Fruit fly (Drosophila melanogaster): ENCODE measurements around the gene CG11755.
A peak's percentile ranks its signal among the peaks of the same experiment; 100 is the strongest.

Gene CG11755

DNA sequence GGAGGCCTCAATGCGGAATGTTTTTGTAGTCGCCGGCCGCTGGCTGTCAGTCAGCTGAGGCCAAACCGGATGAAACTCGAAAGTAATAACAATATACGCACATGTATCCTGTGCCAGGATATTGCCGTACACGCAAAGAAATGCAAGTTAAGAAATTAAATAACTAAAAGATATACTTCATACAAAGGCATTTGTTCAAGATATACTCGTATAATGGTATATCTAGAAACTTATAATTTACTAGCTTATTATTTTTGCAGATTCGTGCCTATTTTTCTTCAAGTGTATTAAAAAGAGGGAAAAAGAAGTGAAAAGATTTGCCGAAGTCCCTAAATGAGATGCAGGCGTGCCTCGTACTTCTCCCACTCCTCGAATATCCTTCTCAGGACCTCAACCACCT lies 6.6 kb downstream of the CG11755 start (continued):
- TF ChIP-seq CG15696 (tag; optimal IDR thresholded peaks at IDR 0.05): peak; percentile 66
- TF ChIP-seq CG1024 (GFP tag; IDR thresholded peaks at IDR 0.05): no peak
- no peak for TF ChIP-seq Neu2 (GFP tag; optimal IDR thresholded peaks at IDR 0.05; ENCODE audit: borderline replicate concordance)
- peak; percentile 88 for TF ChIP-seq zen (tag; optimal IDR thresholded peaks at IDR 0.05)
- peak; percentile 65 for TF ChIP-seq CG8765 (GFP tag; IDR thresholded peaks at IDR 0.05)
- peak in 1 of 3 experiments; percentile 56 for TF ChIP-seq lola (GFP tag; optimal IDR thresholded peaks at IDR 0.05)
- TF ChIP-seq zfh1 (GFP tag; IDR thresholded peaks at IDR 0.05): peak; percentile 28; the same call in 1 of the 3 replicates
- TF ChIP-seq Atf6 (GFP tag; IDR thresholded peaks at IDR 0.05): no peak
- TF ChIP-seq ac (GFP tag; optimal IDR thresholded peaks at IDR 0.05): peak; percentile 27
- TF ChIP-seq dmrt11E (tag; optimal IDR thresholded peaks at IDR 0.05): peak; percentile 55
- no peak for TF ChIP-seq cad (GFP tag; optimal IDR thresholded peaks at IDR 0.05)
- TF ChIP-seq CG13775 (GFP tag; optimal IDR thresholded peaks at IDR 0.05): peak; percentile 4

DNA sequence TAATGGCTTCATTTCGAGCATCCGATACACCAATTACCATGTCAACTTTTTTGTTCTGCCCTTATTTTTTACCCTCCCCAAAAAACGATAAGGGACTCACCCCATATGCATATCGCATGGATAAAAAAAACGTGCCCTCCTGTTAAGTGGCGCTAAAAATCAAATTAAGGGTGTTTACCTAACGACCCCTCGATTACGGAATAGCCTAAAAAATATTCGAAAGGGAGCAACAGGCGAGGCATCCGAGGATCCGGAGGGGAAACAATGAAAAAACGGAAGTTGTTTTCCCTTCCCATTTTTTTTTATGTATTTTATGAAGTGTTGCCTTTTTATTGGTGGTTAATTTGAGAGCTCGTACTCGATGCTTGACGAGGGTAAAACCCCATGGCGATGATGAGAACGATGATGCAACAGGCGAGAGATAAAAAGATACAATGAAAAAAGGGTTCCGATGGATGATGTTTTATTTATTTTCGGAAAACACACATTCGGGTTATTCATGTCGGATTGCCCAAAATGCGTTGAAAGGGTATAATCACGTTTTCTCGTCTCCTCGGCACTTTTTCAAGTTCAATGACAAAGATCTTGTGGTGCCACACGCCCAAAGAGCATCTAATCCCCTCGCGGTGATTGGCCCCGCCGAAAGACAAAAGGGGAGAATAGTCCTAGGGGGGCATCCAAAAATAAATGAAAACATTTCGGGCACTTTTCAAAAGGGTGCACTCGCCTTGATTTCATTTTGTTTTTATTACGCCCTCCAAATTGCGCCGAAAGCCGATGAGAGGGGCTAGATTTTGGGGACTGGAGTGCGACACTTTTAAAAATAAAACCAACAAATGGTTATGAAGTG lies 7.8 kb downstream of the CG11755 start, which contains the start of gene CG44227:
Gene CG44227 (minus strand): TSS at position 849 of the 850 bp plus-strand sequence.
- no peak for TF ChIP-seq Bteb2 (GFP tag; optimal IDR thresholded peaks at IDR 0.05)
- no peak for TF ChIP-seq Spps (tag; optimal IDR thresholded peaks at IDR 0.05)
- TF ChIP-seq CG10462 (GFP tag; optimal IDR thresholded peaks at IDR 0.05): no peak
- TF ChIP-seq Kr (GFP tag; optimal IDR thresholded peaks at IDR 0.05): peak; percentile 95
- TF ChIP-seq CG12219 (GFP tag; optimal IDR thresholded peaks at IDR 0.05): no peak
- no peak for TF ChIP-seq pho (GFP tag; optimal IDR thresholded peaks at IDR 0.05)
- TF ChIP-seq CG17328 (GFP tag; IDR thresholded peaks at IDR 0.05): no peak
- no peak for TF ChIP-seq bigmax (GFP tag; optimal IDR thresholded peaks at IDR 0.05)
- no peak for TF ChIP-seq jumu (GFP tag; optimal IDR thresholded peaks at IDR 0.05)
- no peak for TF ChIP-seq CG9817 (tag; optimal IDR thresholded peaks at IDR 0.05)
- no peak for TF ChIP-seq CG2202 (tag; optimal IDR thresholded peaks at IDR 0.05)
- TF ChIP-seq CG2116 (GFP tag; optimal IDR thresholded peaks at IDR 0.05): no peak
- TF ChIP-seq sqz (GFP tag; optimal IDR thresholded peaks at IDR 0.05): peak; percentile 97
- no peak for TF ChIP-seq gfzf (GFP tag; optimal IDR thresholded peaks at IDR 0.05)
- no peak for TF ChIP-seq CG7928 (GFP tag; optimal IDR thresholded peaks at IDR 0.05)
- no peak for TF ChIP-seq D19B (GFP tag; optimal IDR thresholded peaks at IDR 0.05)
- no peak for TF ChIP-seq bcd (GFP tag; optimal IDR thresholded peaks at IDR 0.05)
- no peak for TF ChIP-seq Aef1 (GFP tag; IDR thresholded peaks at IDR 0.05)
- TF ChIP-seq btn (GFP tag; optimal IDR thresholded peaks at IDR 0.05): no peak
- peak; percentile 32 for TF ChIP-seq pros (GFP tag; optimal IDR thresholded peaks at IDR 0.05)
- no peak for TF ChIP-seq sug (tag; optimal IDR thresholded peaks at IDR 0.05)
- TF ChIP-seq CG16813 (GFP tag; IDR thresholded peaks at IDR 0.05; ENCODE audit: partially characterized antibody): no peak
- TF ChIP-seq CG7372 (GFP tag; IDR thresholded peaks at IDR 0.05): no peak
- no peak for TF ChIP-seq CG10267 (tag; optimal IDR thresholded peaks at IDR 0.05)
- TF ChIP-seq Lhr (GFP tag; optimal IDR thresholded peaks at IDR 0.05): no peak
- no peak for TF ChIP-seq Hey (tag; optimal IDR thresholded peaks at IDR 0.05)
- no peak for TF ChIP-seq tup (GFP tag; optimal IDR thresholded peaks at IDR 0.05)
- no peak for TF ChIP-seq CG30431 (GFP tag; optimal IDR thresholded peaks at IDR 0.05)
- peak; percentile 90 for TF ChIP-seq Nf-YB (GFP tag; optimal IDR thresholded peaks at IDR 0.05)
- TF ChIP-seq Trl (optimal IDR thresholded peaks at IDR 0.05): no peak
- no peak for TF ChIP-seq Trl (GFP tag; optimal IDR thresholded peaks at IDR 0.05)
- peak in 1 of 2 experiments; percentile 10 for TF ChIP-seq Pdp1 (GFP tag; optimal IDR thresholded peaks at IDR 0.05)
- no peak for TF ChIP-seq gce (GFP tag; IDR thresholded peaks at IDR 0.05)
- TF ChIP-seq stwl (tag; optimal IDR thresholded peaks at IDR 0.05): no peak
- TF ChIP-seq CG3847 (GFP tag; IDR thresholded peaks at IDR 0.05): no peak
- no peak for TF ChIP-seq CG12744 (GFP tag; optimal IDR thresholded peaks at IDR 0.05)

Data from whole organism, embryonic.